Worm (Caenorhabditis elegans): Measurements from ENCODE around the gene srlf-18.
A peak's percentile ranks its signal among the peaks of the same experiment; 100 is the strongest.

Gene srlf-18

ce11 chrIV:11110995-11111619 is 9.8 kb upstream of the srlf-18 start, which contains the start of gene rps-5:
Gene rps-5 (minus strand): TSS chrIV:11111045.
- TF ChIP-seq nhr-85 (tag) (peak; percentile 80), fkh-10 (GFP tag; optimal IDR thresholded peaks at IDR 0.05) (no peak), hpl-2 (GFP tag; optimal IDR thresholded peaks at IDR 0.05) (no peak), ets-5 (GFP tag; IDR thresholded peaks at IDR 0.05) (no peak), ceh-88 (GFP tag; IDR thresholded peaks at IDR 0.05) (no peak), nhr-12 (tag; optimal IDR thresholded peaks at IDR 0.05) (no peak), snpc-4 (tag; optimal IDR thresholded peaks at IDR 0.05) (peak; percentile 35), tbx-2 (tag; optimal IDR thresholded peaks at IDR 0.05) (peak; percentile 59), nhr-90 (tag; optimal IDR thresholded peaks at IDR 0.05; ENCODE audit: poor library complexity) (peak; percentile 35), nhr-11 (tag; optimal IDR thresholded peaks at IDR 0.05) (no peak), alr-1 (tag; optimal IDR thresholded peaks at IDR 0.05; ENCODE audit: borderline replicate concordance) (no peak), mep-1 (tag; optimal IDR thresholded peaks at IDR 0.05) (peak; percentile 64), unc-86 (tag; optimal IDR thresholded peaks at IDR 0.05) (peak; percentile 22), nhr-71 (tag; optimal IDR thresholded peaks at IDR 0.05) (peak; percentile 80), egl-27 (tag; optimal IDR thresholded peaks at IDR 0.05) (no peak), C34B4.2 (tag; optimal IDR thresholded peaks at IDR 0.05) (no peak), nhr-47 (tag; optimal IDR thresholded peaks at IDR 0.05) (peak; percentile 70), unc-62 (GFP tag; optimal IDR thresholded peaks at IDR 0.05) (no peak), tlp-1 (tag; optimal IDR thresholded peaks at IDR 0.05) (no peak), nhr-84 (tag; optimal IDR thresholded peaks at IDR 0.05) (no peak), skn-1 (tag; optimal IDR thresholded peaks at IDR 0.05) (peak; percentile 44), dsc-1 (tag; optimal IDR thresholded peaks at IDR 0.05) (peak; percentile 37), sptf-1 (tag; optimal IDR thresholded peaks at IDR 0.05) (no peak), elt-3 (tag; optimal IDR thresholded peaks at IDR 0.05) (peak in 1 of 6 experiments; percentile 11), nhr-28 (tag; optimal IDR thresholded peaks at IDR 0.05) (no peak), efl-3 (GFP tag; optimal IDR thresholded peaks at IDR 0.05) (no peak), blmp-1 (tag; optimal IDR thresholded peaks at IDR 0.05) (peak; percentile 54), jun-1 (tag; optimal IDR thresholded peaks at IDR 0.05) (peak; percentile 43), lin-15B (tag; optimal IDR thresholded peaks at IDR 0.05) (peak; percentile 25), irx-1 (tag; optimal IDR thresholded peaks at IDR 0.05) (peak; percentile 20), nhr-77 (tag; optimal IDR thresholded peaks at IDR 0.05) (peak; percentile 36), lin-13 (GFP tag; optimal IDR thresholded peaks at IDR 0.05) (peak; percentile 3), pax-3 (tag; optimal IDR thresholded peaks at IDR 0.05) (no peak), C16A3.4 (tag; optimal IDR thresholded peaks at IDR 0.05) (peak; percentile 68), Y116A8C.19 (tag; optimal IDR thresholded peaks at IDR 0.05; ENCODE audit: borderline replicate concordance) (no peak), lsy-2 (tag; optimal IDR thresholded peaks at IDR 0.05) (peak; percentile 80 to 92), vab-15 (tag; optimal IDR thresholded peaks at IDR 0.05) (no peak), aha-1 (tag; optimal IDR thresholded peaks at IDR 0.05) (no peak), swsn-7 (tag; optimal IDR thresholded peaks at IDR 0.05) (peak; percentile 61), sox-4 (tag; optimal IDR thresholded peaks at IDR 0.05) (no peak), nhr-20 (tag; optimal IDR thresholded peaks at IDR 0.05) (peak; percentile 59), sup-37 (GFP tag; optimal IDR thresholded peaks at IDR 0.05) (no peak), ces-1 (GFP tag; optimal IDR thresholded peaks at IDR 0.05) (no peak), F16B12.6 (tag; optimal IDR thresholded peaks at IDR 0.05) (no peak), ceh-90 (tag; optimal IDR thresholded peaks at IDR 0.05) (no peak), xbp-1 (tag; optimal IDR thresholded peaks at IDR 0.05) (peak; percentile 89), isw-1 (GFP tag; IDR thresholded peaks at IDR 0.05) (peak; percentile 58), grh-1 (GFP tag; IDR thresholded peaks at IDR 0.05) (no peak), elt-2 (tag; optimal IDR thresholded peaks at IDR 0.05) (peak; percentile 12), pag-3 (tag; optimal IDR thresholded peaks at IDR 0.05; ENCODE audit: borderline replicate concordance, insufficient read depth) (no peak), ztf-11 (tag; optimal IDR thresholded peaks at IDR 0.05) (no peak), aly-2 (tag; optimal IDR thresholded peaks at IDR 0.05) (no peak), pqm-1 (tag; optimal IDR thresholded peaks at IDR 0.05) (no peak)

Data from whole organism, L1 larva.